Fruit fly (Drosophila melanogaster) whole organism, wandering third instar larva: Measurements from ENCODE around the gene Neurl4.

Experiments used
- Abd-B ChIP-seq: fragments of >200 bp; optimal IDR thresholded peaks from 2 replicates; lab custom pipeline; 2017; ENCODE audit warnings: missing biosample characterization, missing genetic modification characterization
- CrebA ChIP-seq: fragments of 200-800 bp; sonication (Bioruptor generic); optimal IDR thresholded peaks from 2 replicates; lab custom pipeline; 2016; ENCODE audit warnings: missing biosample characterization, mild to moderate bottlenecking, missing genetic modification characterization, borderline replicate concordance
- GATAd ChIP-seq: sonication (Bioruptor generic); optimal IDR thresholded peaks from 2 replicates; lab custom pipeline; 2016; ENCODE audit warnings: missing biosample characterization, missing genetic modification characterization
- Hnf4 ChIP-seq: fragments of 200-800 bp; sonication (Bioruptor generic); optimal IDR thresholded peaks from 2 replicates; lab custom pipeline; 2016; ENCODE audit warnings: missing biosample characterization, mild to moderate bottlenecking, missing genetic modification characterization
- br ChIP-seq: fragments of 200-800 bp; sonication (Bioruptor generic); optimal IDR thresholded peaks from 2 replicates; lab custom pipeline; 2016; ENCODE audit warnings: missing biosample characterization, missing genetic modification characterization
- dl ChIP-seq, 2 experiments: fragments of 175-275, 200-275 bp in 1 of 2; fragments of 200-275 bp in 1 of 2; sonication (Bioruptor generic); optimal IDR thresholded peaks; lab custom pipeline; 2018; ENCODE audit warnings: mild to moderate bottlenecking in 2 of 2, missing biosample characterization in 2 of 2, missing genetic modification characterization in 2 of 2, moderate library complexity in 2 of 2; ENCODE audit not compliant: partially characterized antibody in 2 of 2, insufficient read depth in 1 of 2
- dmrt93B ChIP-seq: fragments of 200-800 bp; sonication (Bioruptor generic); optimal IDR thresholded peaks from 2 replicates; lab custom pipeline; 2018; ENCODE audit warnings: missing biosample characterization, mild to moderate bottlenecking, missing genetic modification characterization
- pan ChIP-seq: fragments of >200 bp; optimal IDR thresholded peaks from 2 replicates; lab custom pipeline; 2017
- psq ChIP-seq: fragments of 200-800 bp; sonication (Bioruptor generic); optimal IDR thresholded peaks from 3 replicates; lab custom pipeline; 2017; ENCODE audit warnings: missing biosample characterization, mild to moderate bottlenecking, missing genetic modification characterization, moderate library complexity

- TF ChIP-seq pan (lab: Kevin White, UChicago) (no peak), dl (GFP tag; optimal IDR thresholded peaks at IDR 0.05; lab: Kevin White, UChicago; ENCODE audit: insufficient read depth in 1 of 2, partially characterized antibody in 2 of 2) (no peak), Abd-B (GFP tag; lab: Kevin White, UChicago) (no peak), GATAd (GFP tag; lab: Kevin White, UChicago) (no peak), psq (GFP tag; lab: Kevin White, UChicago) (no peak), Hnf4 (GFP tag; lab: Kevin White, UChicago) (no peak), br (GFP tag; lab: Kevin White, UChicago) (no peak), CrebA (GFP tag; lab: Kevin White, UChicago) (no peak), dmrt93B (GFP tag; lab: Kevin White, UChicago) (no peak)
Observed at dm6 chr3L:14055815-14056516, 6.3 kb upstream of the Neurl4 start.
